Fruit fly (Drosophila melanogaster) whole organism, embryonic: ENCODE data around the gene RpL13.

Source experiments
- B-H1 ChIP-seq: fragments of 200-800 bp; sonication (Bioruptor generic); IDR thresholded peaks from 3 replicates; pipeline ENCODE4 v1.3.6; 2022; ENCODE audit warnings: missing biosample characterization, missing genetic modification characterization
- B-H2 ChIP-seq: fragments of 200-800 bp; sonication (Bioruptor generic); optimal IDR thresholded peaks from 2 replicates; lab custom pipeline; 2018; ENCODE audit warnings: missing biosample characterization, mild to moderate bottlenecking, missing genetic modification characterization
- Bgb ChIP-seq: fragments of 200-800 bp; sonication (Bioruptor generic); IDR thresholded peaks from 2 replicates; pipeline ENCODE4 v1.3.6; 2022; ENCODE audit warnings: missing biosample characterization, missing genetic modification characterization; ENCODE audit not compliant: partially characterized antibody
- CG10431 ChIP-seq: fragments of 200-800 bp; sonication (Bioruptor generic); optimal IDR thresholded peaks from 3 replicates; lab custom pipeline; 2018; ENCODE audit warnings: missing biosample characterization, mild to moderate bottlenecking, missing genetic modification characterization
- CG10565 ChIP-seq: fragments of 200-800 bp; sonication (Bioruptor generic); optimal IDR thresholded peaks from 3 replicates; lab custom pipeline; 2016; ENCODE audit warnings: missing biosample characterization, mild to moderate bottlenecking, missing genetic modification characterization
- CG11695 ChIP-seq: fragments of 200-800 bp; sonication (Bioruptor generic); IDR thresholded peaks from 3 replicates; pipeline ENCODE4 v1.3.6; 2022; ENCODE audit warnings: missing biosample characterization, missing genetic modification characterization
- CG12299 ChIP-seq: fragments of 200-800 bp; sonication (Bioruptor generic); optimal IDR thresholded peaks from 2 replicates; lab custom pipeline; 2018; ENCODE audit warnings: missing biosample characterization, mild to moderate bottlenecking, missing genetic modification characterization
- CG12769 ChIP-seq: fragments of 200-800 bp; sonication (Bioruptor generic); optimal IDR thresholded peaks from 2 replicates; lab custom pipeline; 2019; ENCODE audit warnings: missing biosample characterization, mild to moderate bottlenecking, missing genetic modification characterization, moderate library complexity
- CG14050 ChIP-seq: fragments of 200-800 bp; sonication (Bioruptor generic); IDR thresholded peaks from 3 replicates; pipeline ENCODE4 v1.3.6; 2022; ENCODE audit warnings: missing biosample characterization, missing genetic modification characterization
- CG1603 ChIP-seq: fragments of 200-800 bp; sonication (Bioruptor generic); optimal IDR thresholded peaks from 2 replicates; lab custom pipeline; 2019; ENCODE audit warnings: missing biosample characterization, mild to moderate bottlenecking, missing genetic modification characterization, moderate library complexity
- CG17361 ChIP-seq: fragments of 200-800 bp; sonication (Bioruptor generic); IDR thresholded peaks from 3 replicates; pipeline ENCODE4 v1.3.6; 2022; ENCODE audit warnings: missing biosample characterization, missing genetic modification characterization
- CG17612 ChIP-seq: fragments of 200-800 bp; sonication (Bioruptor generic); IDR thresholded peaks from 2 replicates; pipeline ENCODE4 v1.3.6; 2022; ENCODE audit warnings: missing biosample characterization, missing genetic modification characterization
- CG17802 ChIP-seq: fragments of 200-800 bp; sonication (Bioruptor generic); optimal IDR thresholded peaks from 2 replicates; lab custom pipeline; 2018; ENCODE audit warnings: missing biosample characterization, mild to moderate bottlenecking, missing genetic modification characterization, moderate library complexity
- CG1792 ChIP-seq: fragments of 200-800 bp; sonication (Bioruptor generic); optimal IDR thresholded peaks from 2 replicates; lab custom pipeline; 2016; ENCODE audit warnings: missing biosample characterization, missing genetic modification characterization
- CG2116 ChIP-seq: fragments of 200-800 bp; sonication (Bioruptor generic); optimal IDR thresholded peaks from 3 replicates; lab custom pipeline; 2018; ENCODE audit warnings: missing biosample characterization, mild to moderate bottlenecking, missing genetic modification characterization
- CG2712 ChIP-seq: fragments of 200-800 bp; optimal IDR thresholded peaks from 3 replicates; lab custom pipeline; 2019; ENCODE audit warnings: missing biosample characterization, mild to moderate bottlenecking, missing genetic modification characterization, moderate library complexity
- CG31441 ChIP-seq: fragments of 200-800 bp; sonication (Bioruptor generic); IDR thresholded peaks from 2 replicates; pipeline ENCODE4 v1.3.6; 2022; ENCODE audit warnings: missing biosample characterization, missing genetic modification characterization
- CG33213 ChIP-seq: fragments of 200-800 bp; sonication (Bioruptor generic); optimal IDR thresholded peaks from 3 replicates; lab custom pipeline; 2016; ENCODE audit warnings: missing biosample characterization, missing genetic modification characterization
- CG33557 ChIP-seq: fragments of 200-800 bp; sonication (Bioruptor generic); optimal IDR thresholded peaks from 2 replicates; lab custom pipeline; 2019; ENCODE audit warnings: missing biosample characterization, mild to moderate bottlenecking, missing genetic modification characterization, moderate library complexity
- CG6765 ChIP-seq: fragments of 200-800 bp; sonication (Bioruptor generic); optimal IDR thresholded peaks from 3 replicates; lab custom pipeline; 2017; ENCODE audit warnings: missing biosample characterization, mild to moderate bottlenecking, missing genetic modification characterization
- CG7745 ChIP-seq: fragments of 200-800 bp; sonication (Bioruptor generic); optimal IDR thresholded peaks from 2 replicates; lab custom pipeline; 2018; ENCODE audit warnings: missing biosample characterization, mild to moderate bottlenecking, missing genetic modification characterization, moderate library complexity
- CG8765 ChIP-seq: fragments of 200-800 bp; sonication (Bioruptor generic); IDR thresholded peaks from 2 replicates; pipeline ENCODE4 v1.3.6; 2022; ENCODE audit warnings: missing biosample characterization, missing genetic modification characterization
- CG8944 ChIP-seq: fragments of 200-800 bp; sonication (Bioruptor generic); optimal IDR thresholded peaks from 3 replicates; lab custom pipeline; 2016; ENCODE audit warnings: missing biosample characterization, missing genetic modification characterization
- D19B ChIP-seq: fragments of 200-800 bp; sonication (Bioruptor generic); optimal IDR thresholded peaks from 2 replicates; lab custom pipeline; 2017; ENCODE audit warnings: missing biosample characterization, mild to moderate bottlenecking, missing genetic modification characterization
- Dp ChIP-seq: fragments of 200-800 bp; sonication (Bioruptor generic); optimal IDR thresholded peaks from 2 replicates; lab custom pipeline; 2018; ENCODE audit warnings: missing biosample characterization, mild to moderate bottlenecking, missing genetic modification characterization, moderate library complexity
- HLH4C ChIP-seq: fragments of 200-800 bp; sonication (Bioruptor generic); IDR thresholded peaks from 3 replicates; pipeline ENCODE4 v1.3.6; 2022; ENCODE audit warnings: missing biosample characterization, missing genetic modification characterization; ENCODE audit not compliant: partially characterized antibody
- HLHmδ ChIP-seq: fragments of 200-800 bp; sonication (Bioruptor generic); optimal IDR thresholded peaks from 2 replicates; lab custom pipeline; 2018; ENCODE audit warnings: missing biosample characterization, mild to moderate bottlenecking, missing genetic modification characterization, moderate library complexity
- Hmx ChIP-seq: fragments of 200-800 bp; sonication (Bioruptor generic); optimal IDR thresholded peaks from 2 replicates; lab custom pipeline; 2016; ENCODE audit warnings: missing biosample characterization, missing genetic modification characterization
- NC2β ChIP-seq: fragments of 200-800 bp; sonication (Bioruptor generic); optimal IDR thresholded peaks from 2 replicates; lab custom pipeline; 2016; ENCODE audit warnings: missing biosample characterization, missing genetic modification characterization
- NFAT ChIP-seq: fragments of 200-800 bp; sonication (Bioruptor generic); IDR thresholded peaks from 2 replicates; pipeline ENCODE4 v1.3.6; 2022; ENCODE audit warnings: missing biosample characterization, missing genetic modification characterization
- NK7.1 ChIP-seq: fragments of 200-800 bp; sonication (Bioruptor generic); optimal IDR thresholded peaks from 3 replicates; lab custom pipeline; 2016; ENCODE audit warnings: missing biosample characterization, missing genetic modification characterization
- Nf-YC ChIP-seq: fragments of 200-800 bp; optimal IDR thresholded peaks from 3 replicates; lab custom pipeline; 2019; ENCODE audit warnings: missing biosample characterization, mild to moderate bottlenecking, missing genetic modification characterization, moderate library complexity
- Optix ChIP-seq: fragments of 200-800 bp; sonication (Bioruptor generic); IDR thresholded peaks from 3 replicates; pipeline ENCODE4 v1.3.6; 2022; ENCODE audit warnings: missing biosample characterization, missing genetic modification characterization
- Ptx1 ChIP-seq: fragments of 200-800 bp; sonication (Bioruptor generic); IDR thresholded peaks from 2 replicates; pipeline ENCODE4 v1.3.6; 2022; ENCODE audit warnings: missing biosample characterization, missing genetic modification characterization
- Sin3A ChIP-seq: fragments of >200 bp; optimal IDR thresholded peaks from 2 replicates; lab custom pipeline; 2018
- Stat92E ChIP-seq, 3 experiments: fragments of >200 bp in 2 of 3; fragments of 200-800 bp in 1 of 3; sonication (Bioruptor generic) in 1 of 3; optimal IDR thresholded peaks; 2 replicates each; lab custom pipeline; 2017 to 2019; ENCODE audit warnings: missing biosample characterization in 3 of 3, missing genetic modification characterization in 3 of 3, mild to moderate bottlenecking in 1 of 3, moderate library complexity in 1 of 3
- aop ChIP-seq: fragments of 200-800 bp; sonication (Bioruptor generic); IDR thresholded peaks from 2 replicates; pipeline ENCODE4 v1.3.6; 2022; ENCODE audit warnings: missing biosample characterization, missing genetic modification characterization
- ap ChIP-seq: fragments of 200-800 bp; sonication (Bioruptor generic); IDR thresholded peaks from 2 replicates; pipeline ENCODE4 v1.3.6; 2022; ENCODE audit warnings: missing biosample characterization, missing genetic modification characterization
- az2 ChIP-seq: fragments of 200-800 bp; sonication (Bioruptor generic); optimal IDR thresholded peaks from 3 replicates; lab custom pipeline; 2016; ENCODE audit warnings: missing biosample characterization, missing genetic modification characterization
- cg ChIP-seq: fragments of 200-800 bp; sonication (Bioruptor generic); optimal IDR thresholded peaks from 3 replicates; lab custom pipeline; 2019; ENCODE audit warnings: missing biosample characterization, mild to moderate bottlenecking, missing genetic modification characterization, moderate library complexity
- cwo ChIP-seq: fragments of 200-800 bp; sonication (Bioruptor generic); optimal IDR thresholded peaks from 3 replicates; lab custom pipeline; 2017; ENCODE audit warnings: missing biosample characterization, missing genetic modification characterization, mild to moderate bottlenecking, moderate library complexity, missing genetic modification reagents
- eve ChIP-seq, 2 experiments: fragments of >200 bp; optimal IDR thresholded peaks; 2 replicates each; lab custom pipeline; 2017; ENCODE audit warnings: missing biosample characterization in 2 of 2, missing genetic modification characterization in 2 of 2
- jigr1 ChIP-seq: fragments of 200-800 bp; sonication (Bioruptor generic); IDR thresholded peaks from 3 replicates; pipeline ENCODE4 v1.3.6; 2022; ENCODE audit warnings: missing biosample characterization, missing genetic modification characterization
- luna ChIP-seq: fragments of 200-800 bp; sonication (Bioruptor generic); optimal IDR thresholded peaks from 2 replicates; lab custom pipeline; 2016; ENCODE audit warnings: missing biosample characterization, missing genetic modification characterization
- onecut ChIP-seq: fragments of 200-800 bp; sonication (Bioruptor generic); IDR thresholded peaks from 2 replicates; pipeline ENCODE4 v1.3.6; 2022; ENCODE audit warnings: missing biosample characterization, missing genetic modification characterization
- rib ChIP-seq: fragments of 200-800 bp; sonication (Bioruptor generic); IDR thresholded peaks from 2 replicates; pipeline ENCODE4 v1.3.6; 2022; ENCODE audit warnings: missing biosample characterization, missing genetic modification characterization
- run ChIP-seq: fragments of 200-800 bp; sonication (Bioruptor generic); optimal IDR thresholded peaks from 3 replicates; lab custom pipeline; 2018; ENCODE audit warnings: missing biosample characterization, mild to moderate bottlenecking, missing genetic modification characterization
- sd ChIP-seq: fragments of 200-800 bp; sonication (Bioruptor generic); optimal IDR thresholded peaks from 3 replicates; lab custom pipeline; 2018; ENCODE audit warnings: missing biosample characterization, mild to moderate bottlenecking, missing genetic modification characterization, moderate library complexity
- seq ChIP-seq: fragments of 200-800 bp; sonication (Bioruptor generic); IDR thresholded peaks from 2 replicates; pipeline ENCODE4 v1.3.6; 2022; ENCODE audit warnings: missing biosample characterization, missing genetic modification characterization
- sima ChIP-seq: fragments of 200-800 bp; sonication (Bioruptor generic); optimal IDR thresholded peaks from 2 replicates; lab custom pipeline; 2016; ENCODE audit warnings: missing biosample characterization, missing genetic modification characterization
- sug ChIP-seq: fragments of 200-800 bp; optimal IDR thresholded peaks from 2 replicates; lab custom pipeline; 2019; ENCODE audit warnings: missing biosample characterization, mild to moderate bottlenecking, missing genetic modification characterization, moderate library complexity

Gene RpL13

dm6 chr2L:9954119-9954518 lies 13.0 kb upstream of the RpL13 start, which contains the start of the genes CG13126 and CG4709 (continued):
- TF ChIP-seq CG2116 (GFP tag; lab: Kevin White, UChicago): peak; percentile 77
- TF ChIP-seq sima: no peak
- TF ChIP-seq rib (GFP tag; lab: Robert Waterston, UW): peak; percentile 71; the same call in 1 of the 2 replicates
- TF ChIP-seq HLH4C (GFP tag; lab: Robert Waterston, UW): no peak
- peak; percentile 73 for TF ChIP-seq B-H1 (GFP tag; lab: Robert Waterston, UW)
- TF ChIP-seq CG17802 (tag; lab: Kevin White, UChicago): peak; percentile 73
- peak; percentile 71 for TF ChIP-seq onecut (GFP tag; lab: Robert Waterston, UW)
- TF ChIP-seq Sin3A: peak; percentile 18
- TF ChIP-seq Dp (GFP tag; lab: Kevin White, UChicago): peak; percentile 57
- TF ChIP-seq CG33213 (GFP tag; lab: Kevin White, UChicago): peak; percentile 49
- 0 out of 2 replicates have a peak, but pooled peaks have one; percentile 30 for TF ChIP-seq CG17612 (GFP tag; lab: Robert Waterston, UW)
- TF ChIP-seq CG12769 (tag; lab: Kevin White, UChicago): no peak
- peak; percentile 98 for TF ChIP-seq CG2712 (tag; lab: Kevin White, UChicago)
- no peak for TF ChIP-seq cg (GFP tag; lab: Kevin White, UChicago)
- peak; percentile 92 for TF ChIP-seq az2 (GFP tag; lab: Kevin White, UChicago)
- peak; percentile 88 for TF ChIP-seq CG6765
- no peak for TF ChIP-seq aop (GFP tag; lab: Robert Waterston, UW)
- peak; percentile 66; the same call in 1 of the 2 replicates for TF ChIP-seq seq (GFP tag; lab: Robert Waterston, UW)
- peak; percentile 76 for TF ChIP-seq CG14050 (GFP tag; lab: Robert Waterston, UW)
- peak; percentile 67 for TF ChIP-seq sd (tag; lab: Kevin White, UChicago)
- peak; percentile 87 for TF ChIP-seq CG33557 (GFP tag; lab: Kevin White, UChicago)
- TF ChIP-seq CG12299: peak; percentile 82
- peak; percentile 99 for TF ChIP-seq CG31441 (GFP tag; lab: Robert Waterston, UW)
- TF ChIP-seq B-H2 (GFP tag; lab: Kevin White, UChicago): peak; percentile 84
- TF ChIP-seq Stat92E (GFP tag; optimal IDR thresholded peaks at IDR 0.05; lab: Kevin White, UChicago): peak in 1 of 3 experiments; percentile 83
- TF ChIP-seq HLHmδ: no peak
- TF ChIP-seq NK7.1 (GFP tag; lab: Kevin White, UChicago): peak; percentile 29
- peak; percentile 9 for TF ChIP-seq NC2β (GFP tag; lab: Kevin White, UChicago)
- no peak for TF ChIP-seq eve (GFP tag; optimal IDR thresholded peaks at IDR 0.05; lab: Kevin White, UChicago)
- TF ChIP-seq Ptx1: peak; percentile 93
- TF ChIP-seq cwo (GFP tag; lab: Kevin White, UChicago): peak; percentile 88
- TF ChIP-seq Nf-YC (tag; lab: Kevin White, UChicago): peak; percentile 82
- TF ChIP-seq CG1792 (GFP tag; lab: Kevin White, UChicago): peak; percentile 36
- TF ChIP-seq CG1603 (tag; lab: Kevin White, UChicago): peak; percentile 10
- peak; percentile 81 for TF ChIP-seq D19B
- no peak for TF ChIP-seq Hmx (GFP tag; lab: Kevin White, UChicago)
- peak; percentile 83 for TF ChIP-seq ap (GFP tag; lab: Robert Waterston, UW)
- TF ChIP-seq jigr1 (GFP tag; lab: Robert Waterston, UW): peak; percentile 35; the same call in 1 of the 3 replicates
- peak; percentile 66; the same call in 2 of the 3 replicates for TF ChIP-seq Optix (GFP tag; lab: Robert Waterston, UW)
- TF ChIP-seq NFAT (GFP tag; lab: Robert Waterston, UW): peak; percentile 71; the same call in 1 of the 2 replicates
- TF ChIP-seq run: peak; percentile 88
- peak; percentile 95 for TF ChIP-seq CG11695
- peak; percentile 83 for TF ChIP-seq sug (tag; lab: Kevin White, UChicago)
- TF ChIP-seq CG10565 (GFP tag; lab: Kevin White, UChicago): peak; percentile 51
- TF ChIP-seq CG17361 (GFP tag; lab: Robert Waterston, UW): peak; percentile 97
- peak; percentile 30 for TF ChIP-seq CG8944 (GFP tag; lab: Kevin White, UChicago)
- TF ChIP-seq CG10431 (GFP tag; lab: Kevin White, UChicago): peak; percentile 77
- no peak for TF ChIP-seq Bgb
- peak; percentile 74 for TF ChIP-seq CG8765 (GFP tag; lab: Robert Waterston, UW)
- no peak for TF ChIP-seq CG7745
- TF ChIP-seq luna (GFP tag; lab: Kevin White, UChicago): no peak
